Worm (Caenorhabditis elegans): Measurements from ENCODE around the gene mab-10.

- no peak for TF ChIP-seq pax-3 (tag; optimal IDR thresholded peaks at IDR 0.05)
- no peak for TF ChIP-seq ces-1 (GFP tag; optimal IDR thresholded peaks at IDR 0.05)
- no peak for TF ChIP-seq aha-1 (tag; optimal IDR thresholded peaks at IDR 0.05)
- no peak for TF ChIP-seq nhr-76 (tag; optimal IDR thresholded peaks at IDR 0.05)
- TF ChIP-seq elt-2 (tag; optimal IDR thresholded peaks at IDR 0.05): no peak
Measured at ce11 chrII:10543457-10544137, 15.7 kb downstream of the mab-10 start.

Data from whole organism, L1 larva.